Worm (Caenorhabditis elegans): ENCODE results near the gene F42A10.7.

The F42A10.7 gene

ce11 chrIII:6144390-6144962 lies 34.0 kb downstream of the F42A10.7 start:
- TF ChIP-seq ceh-48 (tag; optimal IDR thresholded peaks at IDR 0.05) (no peak), hlh-6 (tag; optimal IDR thresholded peaks at IDR 0.05) (no peak), mec-3 (tag; optimal IDR thresholded peaks at IDR 0.05; ENCODE audit: borderline replicate concordance) (no peak), ets-4 (tag; optimal IDR thresholded peaks at IDR 0.05) (no peak), lin-11 (tag; optimal IDR thresholded peaks at IDR 0.05) (no peak), ceh-18 (tag; optimal IDR thresholded peaks at IDR 0.05) (no peak), ahr-1 (tag; optimal IDR thresholded peaks at IDR 0.05) (no peak), unc-42 (tag; optimal IDR thresholded peaks at IDR 0.05) (no peak), ceh-45 (GFP tag; IDR thresholded peaks at IDR 0.05) (no peak), pag-3 (tag; optimal IDR thresholded peaks at IDR 0.05; ENCODE audit: borderline replicate concordance) (no peak), ceh-14 (tag; optimal IDR thresholded peaks at IDR 0.05) (no peak), C08G9.2 (tag; optimal IDR thresholded peaks at IDR 0.05) (no peak), pat-9 (tag; optimal IDR thresholded peaks at IDR 0.05) (no peak), pros-1 (tag; optimal IDR thresholded peaks at IDR 0.05) (no peak), ceh-24 (tag; optimal IDR thresholded peaks at IDR 0.05) (no peak)

DNA sequence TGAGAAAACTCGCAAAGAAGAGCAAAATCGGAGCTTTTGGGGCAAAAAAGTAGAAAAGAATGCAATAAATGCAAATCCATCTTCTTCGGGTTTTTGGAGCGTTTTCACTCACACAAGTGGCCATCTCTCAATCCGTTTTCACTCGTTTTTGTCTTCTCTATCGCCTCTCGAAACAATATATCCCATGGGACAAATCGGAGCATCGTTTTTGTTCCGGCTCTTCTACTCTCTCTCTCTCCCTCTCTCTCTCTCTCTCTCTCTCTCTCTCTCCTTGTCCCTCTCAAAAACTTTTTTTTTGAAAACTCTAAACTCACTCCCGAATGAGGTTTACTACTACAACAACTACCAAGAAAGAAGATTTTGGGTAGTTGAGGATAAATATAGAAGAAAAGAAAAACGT lies 37.0 kb downstream of the F42A10.7 start:
- no peak for TF ChIP-seq ahr-1 (tag; optimal IDR thresholded peaks at IDR 0.05)
- TF ChIP-seq nfya-1 (tag; optimal IDR thresholded peaks at IDR 0.05), result no peak
- TF ChIP-seq T23F11.4 (GFP tag; optimal IDR thresholded peaks at IDR 0.05), result no peak
- TF ChIP-seq unc-42 (tag; optimal IDR thresholded peaks at IDR 0.05), result peak; percentile 7
- no peak; the same call in 1 of the 2 replicates for TF ChIP-seq unc-3 (GFP tag; conservative IDR thresholded peaks at IDR 0.05)
- TF ChIP-seq unc-3 (tag; optimal IDR thresholded peaks at IDR 0.05), result peak; percentile 27
- TF ChIP-seq ceh-19 (GFP tag; optimal IDR thresholded peaks at IDR 0.05), result no peak

- no peak for TF ChIP-seq K09A11.1 (tag; optimal IDR thresholded peaks at IDR 0.05; ENCODE audit: insufficient read depth)
- TF ChIP-seq mec-3 (tag; optimal IDR thresholded peaks at IDR 0.05; ENCODE audit: borderline replicate concordance), result no peak
- TF ChIP-seq fkh-6 (tag; optimal IDR thresholded peaks at IDR 0.05), result no peak
- no peak for TF ChIP-seq rnt-1 (tag; optimal IDR thresholded peaks at IDR 0.05)
- TF ChIP-seq nhr-232 (tag; optimal IDR thresholded peaks at IDR 0.05), result no peak
- TF ChIP-seq eyg-1 (tag; optimal IDR thresholded peaks at IDR 0.05), result no peak
- no peak for TF ChIP-seq hlh-30 (tag; optimal IDR thresholded peaks at IDR 0.05; ENCODE audit: insufficient read depth)
Measured at ce11 chrIII:6140818-6141217, 37.7 kb downstream of the F42A10.7 start.

DNA sequence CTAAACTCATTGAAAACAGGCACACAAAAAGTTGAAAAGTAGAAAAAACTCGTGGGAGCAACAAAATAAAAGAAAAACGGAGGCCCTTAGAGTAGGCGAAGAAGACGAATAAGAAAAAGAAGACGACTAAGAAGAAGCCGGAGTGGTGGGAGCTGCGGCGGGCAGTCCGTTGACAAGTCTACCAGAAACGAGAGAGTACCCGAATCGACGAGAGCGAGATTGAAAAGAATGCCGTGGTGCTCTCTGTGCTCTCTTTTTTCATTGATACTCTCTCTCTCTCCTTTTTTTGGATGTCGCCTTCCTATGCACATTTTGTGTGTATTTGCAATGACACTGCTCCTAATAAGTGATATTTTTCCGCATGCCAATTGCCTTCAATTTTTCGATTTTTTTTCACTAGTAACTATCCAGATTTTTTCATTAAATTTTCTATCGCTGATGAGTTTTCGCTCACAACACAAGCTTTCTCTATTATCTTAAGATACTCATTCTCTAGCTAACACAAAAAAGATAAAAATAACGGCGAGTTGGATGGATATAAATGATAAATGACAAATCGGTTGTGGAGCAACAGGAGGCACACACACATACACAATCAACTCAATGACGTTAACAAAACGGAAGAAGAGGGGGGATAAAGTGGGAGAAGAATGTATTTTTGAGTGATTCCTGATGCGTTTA lies 38.4 kb downstream of the F42A10.7 start:
- TF ChIP-seq ceh-31 (tag; optimal IDR thresholded peaks at IDR 0.05), result peak; percentile 24
- no peak for TF ChIP-seq ceh-6 (GFP tag; optimal IDR thresholded peaks at IDR 0.05)
- no peak for TF ChIP-seq ceh-14 (tag; optimal IDR thresholded peaks at IDR 0.05)
- TF ChIP-seq unc-42 (tag; optimal IDR thresholded peaks at IDR 0.05), result peak; percentile 49
- TF ChIP-seq nfya-1 (tag; optimal IDR thresholded peaks at IDR 0.05), result peak; percentile 43
- TF ChIP-seq mec-3 (tag; optimal IDR thresholded peaks at IDR 0.05; ENCODE audit: borderline replicate concordance), result no peak
- peak; percentile 11 for TF ChIP-seq hlh-6 (tag; optimal IDR thresholded peaks at IDR 0.05)
- TF ChIP-seq pros-1 (tag; optimal IDR thresholded peaks at IDR 0.05), result no peak
- TF ChIP-seq fax-1 (tag; optimal IDR thresholded peaks at IDR 0.05), result no peak

ce11 chrIII:6139328-6139727 lies 39.2 kb downstream of the F42A10.7 start:
- TF ChIP-seq npax-4 (tag; optimal IDR thresholded peaks at IDR 0.05) (no peak), unc-86 (tag; optimal IDR thresholded peaks at IDR 0.05) (peak; percentile 17)
